Worm (Caenorhabditis elegans) whole organism, early embryonic: ENCODE results near the gene tmc-1.

Experiments used
- B0310.2 ChIP-seq: sonication (generic microtip); optimal IDR thresholded peaks from 2 replicates; lab custom pipeline; 2016; ENCODE audit warnings: mild to moderate bottlenecking, missing genetic modification characterization, missing compliant biosample characterization
- F13C5.2 ChIP-seq: sonication (generic microtip); optimal IDR thresholded peaks from 2 replicates; lab custom pipeline; 2017; ENCODE audit warnings: mild to moderate bottlenecking, missing genetic modification characterization, inconsistent platforms, missing compliant biosample characterization
- aly-1 ChIP-seq: sonication (generic microtip); optimal IDR thresholded peaks from 2 replicates; lab custom pipeline; 2016; ENCODE audit warnings: missing genetic modification characterization, missing compliant biosample characterization
- ama-1 ChIP-seq: fragments of 150-350 bp; optimal IDR thresholded peaks from 2 replicates; lab custom pipeline; 2014
- ceh-13 ChIP-seq: fragments of 200-800 bp; sonication (Bioruptor generic); optimal IDR thresholded peaks from 2 replicates; lab custom pipeline; 2018; ENCODE audit warnings: mild to moderate bottlenecking, missing genetic modification characterization, missing compliant biosample characterization
- flt-1 ChIP-seq: fragments of 200-800 bp; sonication (Bioruptor generic); IDR thresholded peaks from 2 replicates; pipeline ENCODE4 v1.3.6; 2022; ENCODE audit warnings: missing genetic modification characterization, missing compliant biosample characterization
- hmbx-1 ChIP-seq: sonication (generic microtip); optimal IDR thresholded peaks from 2 replicates; lab custom pipeline; 2016; ENCODE audit warnings: mild to moderate bottlenecking, missing genetic modification characterization, missing compliant biosample characterization
- hnd-1 ChIP-seq: sonication (generic microtip); optimal IDR thresholded peaks from 2 replicates; lab custom pipeline; 2016; ENCODE audit warnings: missing genetic modification characterization, missing compliant biosample characterization
- pes-1 ChIP-seq: fragments of 200-800 bp; sonication (Bioruptor generic); IDR thresholded peaks from 2 replicates; pipeline ENCODE4 v1.3.6; 2022; ENCODE audit warnings: missing genetic modification reagents, missing genetic modification characterization, missing compliant biosample characterization
- scrt-1 ChIP-seq: fragments of 200-800 bp; sonication (Bioruptor generic); IDR thresholded peaks from 2 replicates; pipeline ENCODE4 v1.3.6; 2022; ENCODE audit warnings: missing genetic modification characterization, missing compliant biosample characterization
- sea-1 ChIP-seq: fragments of 200-800 bp; sonication (Bioruptor generic); conservative IDR thresholded peaks from 2 replicates; pipeline ENCODE4 v1.3.6; 2022; ENCODE audit warnings: missing genetic modification characterization, missing compliant biosample characterization
- tbx-11 ChIP-seq: fragments of 200-800 bp; sonication (Bioruptor generic); IDR thresholded peaks from 2 replicates; pipeline ENCODE4 v1.3.6; 2022; ENCODE audit warnings: missing genetic modification characterization, missing compliant biosample characterization
- tbx-37 ChIP-seq: fragments of 200-800 bp; sonication (Bioruptor generic); conservative IDR thresholded peaks from 2 replicates; pipeline ENCODE4 v1.3.6; 2022; ENCODE audit warnings: missing genetic modification reagents, missing genetic modification characterization, missing compliant biosample characterization
- tra-4 ChIP-seq: sonication (generic microtip); optimal IDR thresholded peaks from 2 replicates; lab custom pipeline; 2017; ENCODE audit warnings: missing genetic modification characterization, missing compliant biosample characterization

DNA sequence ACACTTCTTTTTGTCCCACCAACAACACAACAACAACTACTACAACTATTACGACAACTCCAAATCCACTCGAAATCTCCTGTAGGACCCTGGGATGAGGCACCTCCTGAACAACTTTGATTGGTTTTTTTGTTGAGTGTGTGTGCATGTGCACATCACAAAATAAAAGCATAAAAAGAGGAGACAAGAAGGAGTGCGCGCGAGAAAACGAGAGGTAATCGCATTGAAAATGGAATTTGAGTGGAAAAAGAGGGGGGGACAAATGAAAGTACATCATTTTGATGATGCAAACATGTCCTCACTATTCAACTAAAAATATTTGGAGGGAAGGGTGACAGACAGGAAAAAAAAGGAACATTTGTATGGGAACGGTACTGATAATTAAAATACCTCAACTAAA lies 23.5 kb downstream of the tmc-1 start:
- TF ChIP-seq ama-1 (lab: Kevin White, UChicago) (no peak), flt-1 (no peak), tbx-11 (no peak), B0310.2 (tag; lab: Kevin White, UChicago) (no peak), hnd-1 (no peak), tra-4 (tag; lab: Kevin White, UChicago) (no peak), scrt-1 (GFP tag; lab: Robert Waterston, UW) (no peak), pes-1 (GFP tag; lab: Robert Waterston, UW) (no peak), ceh-13 (GFP tag; lab: Kevin White, UChicago) (no peak), F13C5.2 (tag; lab: Kevin White, UChicago) (no peak), aly-1 (tag; lab: Kevin White, UChicago) (no peak), tbx-37 (GFP tag; lab: Robert Waterston, UW) (no peak), hmbx-1 (tag; lab: Kevin White, UChicago) (no peak), sea-1 (GFP tag; lab: Robert Waterston, UW) (no peak)
